Fruit fly (Drosophila melanogaster) S2 (cell line): Measurements from ENCODE around the gene Miga.

ENCODE experiments used
- CG8478 ChIP-seq: fragments of >200 bp; optimal IDR thresholded peaks from 2 replicates; lab custom pipeline; 2018
- CTCF ChIP-seq, 2 experiments: fragments of >200 bp; optimal IDR thresholded peaks; 2 replicates each; lab custom pipeline; 2018

- TF ChIP-seq CTCF (optimal IDR thresholded peaks at IDR 0.05; lab: Kevin White, UChicago), result no peak
- no peak for TF ChIP-seq CG8478 (lab: Kevin White, UChicago)
Observed at dm6 chrX:8398177-8399018, 39.2 kb downstream of the Miga start, which contains the start of gene CG10555.
